Fruit fly (Drosophila melanogaster) whole organism, embryonic: ENCODE measurements around the gene CG14893.
A peak's percentile ranks its signal among the peaks of the same experiment; 100 is the strongest.

Experiments
- Antp ChIP-seq: fragments of 200-800 bp; sonication (Bioruptor generic); optimal IDR thresholded peaks from 3 replicates; lab custom pipeline; 2016; ENCODE audit warnings: missing biosample characterization, missing genetic modification characterization
- B-H2 ChIP-seq: fragments of 200-800 bp; sonication (Bioruptor generic); optimal IDR thresholded peaks from 2 replicates; lab custom pipeline; 2018; ENCODE audit warnings: missing biosample characterization, mild to moderate bottlenecking, missing genetic modification characterization
- CG10543 ChIP-seq: fragments of 200-800 bp; sonication (Bioruptor generic); optimal IDR thresholded peaks from 3 replicates; lab custom pipeline; 2017; ENCODE audit warnings: missing biosample characterization, mild to moderate bottlenecking, missing genetic modification characterization, moderate library complexity
- CG12236 ChIP-seq: fragments of 200-800 bp; sonication (Bioruptor generic); optimal IDR thresholded peaks from 2 replicates; lab custom pipeline; 2016; ENCODE audit warnings: missing biosample characterization, missing genetic modification characterization
- CG14014 ChIP-seq: fragments of 200-800 bp; sonication (Bioruptor generic); IDR thresholded peaks from 2 replicates; pipeline ENCODE4 v1.3.6; 2022; ENCODE audit warnings: missing biosample characterization, missing genetic modification characterization
- CG16863 ChIP-seq: fragments of 200-800 bp; sonication (Bioruptor generic); optimal IDR thresholded peaks from 3 replicates; lab custom pipeline; 2016; ENCODE audit warnings: missing biosample characterization, missing genetic modification characterization
- CG17802 ChIP-seq: fragments of 200-800 bp; sonication (Bioruptor generic); optimal IDR thresholded peaks from 2 replicates; lab custom pipeline; 2018; ENCODE audit warnings: missing biosample characterization, mild to moderate bottlenecking, missing genetic modification characterization, moderate library complexity
- CG18764 ChIP-seq: fragments of 200-800 bp; sonication (Bioruptor generic); optimal IDR thresholded peaks from 3 replicates; lab custom pipeline; 2016; ENCODE audit warnings: missing biosample characterization, missing genetic modification characterization
- CG3065 ChIP-seq: fragments of 200-800 bp; sonication (Bioruptor generic); optimal IDR thresholded peaks from 2 replicates; lab custom pipeline; 2016; ENCODE audit warnings: missing biosample characterization, missing genetic modification characterization
- CG32532 ChIP-seq: fragments of 200-800 bp; sonication (Bioruptor generic); IDR thresholded peaks from 2 replicates; pipeline ENCODE4 v1.3.6; 2022; ENCODE audit warnings: missing biosample characterization, missing genetic modification characterization
- CG3995 ChIP-seq: fragments of 200-800 bp; sonication (Bioruptor generic); optimal IDR thresholded peaks from 3 replicates; lab custom pipeline; 2016; ENCODE audit warnings: missing biosample characterization, missing genetic modification characterization
- CG7786 ChIP-seq: fragments of 200-800 bp; sonication (Bioruptor generic); optimal IDR thresholded peaks from 2 replicates; lab custom pipeline; 2016; ENCODE audit warnings: missing biosample characterization, missing genetic modification characterization
- CG9727 ChIP-seq: fragments of 200-800 bp; sonication (Bioruptor generic); optimal IDR thresholded peaks from 3 replicates; lab custom pipeline; 2017; ENCODE audit warnings: missing biosample characterization, mild to moderate bottlenecking, missing genetic modification characterization
- CG9817 ChIP-seq: fragments of 200-800 bp; sonication (Bioruptor generic); optimal IDR thresholded peaks from 2 replicates; lab custom pipeline; 2018; ENCODE audit warnings: missing biosample characterization, mild to moderate bottlenecking, missing genetic modification characterization, moderate library complexity
- D19A ChIP-seq: fragments of 200-800 bp; optimal IDR thresholded peaks from 3 replicates; lab custom pipeline; 2019; ENCODE audit warnings: missing biosample characterization, mild to moderate bottlenecking, missing genetic modification characterization, moderate library complexity
- Dek ChIP-seq: fragments of 200-800 bp; sonication (Bioruptor generic); optimal IDR thresholded peaks from 3 replicates; lab custom pipeline; 2019; ENCODE audit warnings: missing biosample characterization, mild to moderate bottlenecking, missing genetic modification characterization, moderate library complexity
- Dip3 ChIP-seq: fragments of 200-800 bp; sonication (Bioruptor generic); optimal IDR thresholded peaks from 3 replicates; lab custom pipeline; 2016; ENCODE audit warnings: missing biosample characterization, missing genetic modification characterization
- Dll ChIP-seq: fragments of 200-800 bp; sonication (Bioruptor generic); IDR thresholded peaks from 4 replicates; pipeline ENCODE4 v1.3.6; 2022; ENCODE audit warnings: missing biosample characterization, missing genetic modification characterization; ENCODE audit not compliant: partially characterized antibody
- Ets97D ChIP-seq: fragments of 200-800 bp; sonication (Bioruptor generic); optimal IDR thresholded peaks from 3 replicates; lab custom pipeline; 2016; ENCODE audit warnings: missing biosample characterization, missing genetic modification characterization
- HLH54F ChIP-seq: fragments of 200-800 bp; sonication (Bioruptor generic); optimal IDR thresholded peaks from 3 replicates; lab custom pipeline; 2016; ENCODE audit warnings: missing biosample characterization, missing genetic modification characterization
- Hey ChIP-seq: fragments of 200-800 bp; sonication (Bioruptor generic); optimal IDR thresholded peaks from 3 replicates; lab custom pipeline; 2018; ENCODE audit warnings: missing biosample characterization, mild to moderate bottlenecking, missing genetic modification characterization
- Hmr ChIP-seq: fragments of 200-800 bp; sonication (Bioruptor generic); optimal IDR thresholded peaks from 3 replicates; lab custom pipeline; 2017; ENCODE audit warnings: mild to moderate bottlenecking, missing biosample characterization, missing genetic modification reagents, missing genetic modification characterization
- Max ChIP-seq: fragments of 200-800 bp; sonication (Bioruptor generic); optimal IDR thresholded peaks from 2 replicates; lab custom pipeline; 2016; ENCODE audit warnings: missing biosample characterization, mild to moderate bottlenecking, missing genetic modification characterization
- NK7.1 ChIP-seq: fragments of 200-800 bp; sonication (Bioruptor generic); optimal IDR thresholded peaks from 3 replicates; lab custom pipeline; 2016; ENCODE audit warnings: missing biosample characterization, missing genetic modification characterization
- Rfx ChIP-seq: fragments of 200-800 bp; sonication (Bioruptor generic); IDR thresholded peaks from 2 replicates; pipeline ENCODE4 v1.3.6; 2022; ENCODE audit warnings: missing biosample characterization, missing genetic modification characterization
- Ssrp ChIP-seq: fragments of 200-800 bp; sonication (Bioruptor generic); optimal IDR thresholded peaks from 2 replicates; lab custom pipeline; 2018; ENCODE audit warnings: missing biosample characterization, mild to moderate bottlenecking, missing genetic modification characterization, moderate library complexity
- Xrp1 ChIP-seq: fragments of 200-800 bp; sonication (Bioruptor generic); IDR thresholded peaks from 2 replicates; pipeline ENCODE4 v1.3.6; 2022; ENCODE audit warnings: missing biosample characterization, missing genetic modification characterization
- az2 ChIP-seq: fragments of 200-800 bp; sonication (Bioruptor generic); optimal IDR thresholded peaks from 3 replicates; lab custom pipeline; 2016; ENCODE audit warnings: missing biosample characterization, missing genetic modification characterization
- chinmo ChIP-seq: fragments of 200-800 bp; sonication (Bioruptor generic); IDR thresholded peaks from 4 replicates; pipeline ENCODE4 v1.3.6; 2022; ENCODE audit warnings: missing biosample characterization, missing genetic modification characterization; ENCODE audit not compliant: partially characterized antibody
- chm ChIP-seq: fragments of 200-800 bp; sonication (Bioruptor generic); IDR thresholded peaks from 2 replicates; pipeline ENCODE4 v1.3.6; 2022; ENCODE audit warnings: missing biosample characterization, missing genetic modification characterization
- danr ChIP-seq: fragments of 200-800 bp; sonication (Bioruptor generic); IDR thresholded peaks from 2 replicates; pipeline ENCODE4 v1.3.6; 2022; ENCODE audit warnings: missing biosample characterization, missing genetic modification characterization
- dm ChIP-seq: fragments of 200-800 bp; sonication (Bioruptor generic); optimal IDR thresholded peaks from 3 replicates; lab custom pipeline; 2016; ENCODE audit warnings: missing biosample characterization, missing genetic modification characterization
- en ChIP-seq: fragments of 200-800 bp; sonication (Bioruptor generic); optimal IDR thresholded peaks from 2 replicates; lab custom pipeline; 2016; ENCODE audit warnings: missing biosample characterization, missing genetic modification characterization
- fd64A ChIP-seq: fragments of 200-800 bp; sonication (Bioruptor generic); optimal IDR thresholded peaks from 3 replicates; lab custom pipeline; 2018; ENCODE audit warnings: missing biosample characterization, mild to moderate bottlenecking, missing genetic modification characterization
- ftz-f1 ChIP-seq: fragments of 200-800 bp; sonication (Bioruptor generic); optimal IDR thresholded peaks from 2 replicates; lab custom pipeline; 2016; ENCODE audit warnings: missing biosample characterization, missing genetic modification characterization
- her ChIP-seq: fragments of 200-800 bp; sonication (Bioruptor generic); optimal IDR thresholded peaks from 2 replicates; lab custom pipeline; 2016; ENCODE audit warnings: missing biosample characterization, missing genetic modification characterization
- hth ChIP-seq: fragments of >200 bp; optimal IDR thresholded peaks from 2 replicates; lab custom pipeline; 2017; ENCODE audit warnings: inconsistent platforms
- inv ChIP-seq: fragments of 200-800 bp; sonication (Bioruptor generic); IDR thresholded peaks from 2 replicates; pipeline ENCODE4 v1.3.6; 2022; ENCODE audit warnings: missing biosample characterization, missing genetic modification characterization; ENCODE audit not compliant: partially characterized antibody
- jing ChIP-seq: fragments of 200-800 bp; sonication (Bioruptor generic); optimal IDR thresholded peaks from 2 replicates; lab custom pipeline; 2018; ENCODE audit warnings: missing biosample characterization, mild to moderate bottlenecking, missing genetic modification characterization
- pb ChIP-seq: fragments of 200-800 bp; sonication (Bioruptor generic); optimal IDR thresholded peaks from 3 replicates; lab custom pipeline; 2016; ENCODE audit warnings: missing biosample characterization, missing genetic modification characterization
- run ChIP-seq: fragments of 200-800 bp; sonication (Bioruptor generic); optimal IDR thresholded peaks from 3 replicates; lab custom pipeline; 2018; ENCODE audit warnings: missing biosample characterization, mild to moderate bottlenecking, missing genetic modification characterization
- salm ChIP-seq: fragments of 200-800 bp; sonication (Bioruptor generic); optimal IDR thresholded peaks from 2 replicates; lab custom pipeline; 2018; ENCODE audit warnings: missing biosample characterization, mild to moderate bottlenecking, missing genetic modification characterization
- shn ChIP-seq: fragments of 200-800 bp; sonication (Bioruptor generic); optimal IDR thresholded peaks from 3 replicates; lab custom pipeline; 2016; ENCODE audit warnings: missing biosample characterization, missing genetic modification characterization
- ssp ChIP-seq: fragments of 200-800 bp; sonication (Bioruptor generic); IDR thresholded peaks from 2 replicates; pipeline ENCODE4 v1.3.6; 2022; ENCODE audit warnings: missing biosample characterization, missing genetic modification characterization
- toy ChIP-seq: fragments of 200-800 bp; sonication (Bioruptor generic); IDR thresholded peaks from 2 replicates; pipeline ENCODE4 v1.3.6; 2022; ENCODE audit warnings: missing biosample characterization, missing genetic modification characterization
- twi ChIP-seq: fragments of 200-800 bp; optimal IDR thresholded peaks from 2 replicates; lab custom pipeline; 2019; ENCODE audit warnings: missing biosample characterization, mild to moderate bottlenecking, missing genetic modification characterization, moderate library complexity
- unc-4 ChIP-seq: fragments of 200-800 bp; sonication (Bioruptor generic); IDR thresholded peaks from 2 replicates; pipeline ENCODE4 v1.3.6; 2022; ENCODE audit warnings: missing biosample characterization, missing genetic modification characterization; ENCODE audit not compliant: partially characterized antibody
- vvl ChIP-seq: fragments of 200-800 bp; sonication (Bioruptor generic); IDR thresholded peaks from 2 replicates; pipeline ENCODE4 v1.3.6; 2022; ENCODE audit warnings: missing biosample characterization, missing genetic modification characterization
- wek ChIP-seq: fragments of 200-800 bp; sonication (Bioruptor generic); optimal IDR thresholded peaks from 3 replicates; lab custom pipeline; 2018; ENCODE audit warnings: missing biosample characterization, mild to moderate bottlenecking, missing genetic modification characterization, moderate library complexity
- zen2 ChIP-seq: fragments of 200-800 bp; sonication (Bioruptor generic); IDR thresholded peaks from 3 replicates; pipeline ENCODE4 v1.3.6; 2022; ENCODE audit warnings: missing biosample characterization, missing genetic modification characterization; ENCODE audit not compliant: partially characterized antibody
- zfh1 ChIP-seq: fragments of 200-800 bp; sonication (Bioruptor generic); IDR thresholded peaks from 3 replicates; pipeline ENCODE4 v1.3.6; 2022; ENCODE audit warnings: missing biosample characterization, missing genetic modification characterization

The CG14893 gene

DNA sequence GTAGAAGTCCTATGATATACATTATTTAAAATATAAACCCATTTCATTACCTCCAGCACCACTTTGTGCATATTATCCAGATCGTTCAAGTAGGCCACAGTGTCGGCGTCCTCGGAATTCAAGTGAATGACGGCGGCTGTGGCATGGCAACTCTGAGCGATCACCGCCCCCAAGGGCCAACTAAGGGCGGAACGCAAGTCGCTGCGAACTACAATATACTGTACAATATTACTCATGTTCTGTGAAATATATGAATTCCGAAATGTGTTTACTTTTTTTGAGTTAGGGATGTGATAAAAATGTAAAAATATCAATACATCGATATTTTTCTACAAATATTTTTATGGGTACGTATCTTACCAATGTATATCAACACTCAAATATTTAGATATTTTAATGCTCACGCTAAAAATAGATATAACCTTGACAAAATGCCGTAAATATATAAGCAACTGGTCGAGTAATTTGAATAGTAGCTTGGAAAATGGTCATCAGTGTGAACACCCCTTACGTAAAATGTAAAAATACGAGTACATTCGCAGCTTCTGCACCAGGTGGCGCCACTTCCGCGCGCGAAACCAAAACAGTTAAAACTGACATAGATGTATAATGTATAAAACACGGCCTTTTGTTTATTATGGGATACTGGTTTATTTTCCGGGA is 47.0 kb upstream of the CG14893 start, which contains the start of gene CG14903 (continued):
- no peak for TF ChIP-seq CG10543 (GFP tag; lab: Kevin White, UChicago)
- TF ChIP-seq Xrp1: no peak
- TF ChIP-seq pb (GFP tag; lab: Kevin White, UChicago): no peak
- no peak for TF ChIP-seq zfh1 (GFP tag; lab: Robert Waterston, UW)
- peak; percentile 31 for TF ChIP-seq Hmr (GFP tag; lab: Kevin White, UChicago)
- TF ChIP-seq zen2: no peak; the same call in 2 of the 3 replicates
- no peak; the same call in 1 of the 2 replicates for TF ChIP-seq vvl (GFP tag; lab: Robert Waterston, UW)
- peak; percentile 15; the same call in 1 of the 2 replicates for TF ChIP-seq chm (GFP tag; lab: Robert Waterston, UW)
- no peak for TF ChIP-seq salm (tag; lab: Kevin White, UChicago)
- peak; percentile 44 for TF ChIP-seq CG9727 (GFP tag; lab: Kevin White, UChicago)
- TF ChIP-seq NK7.1 (GFP tag; lab: Kevin White, UChicago): no peak
- no peak for TF ChIP-seq fd64A (GFP tag; lab: Kevin White, UChicago)
- TF ChIP-seq B-H2: no peak
- TF ChIP-seq CG18764 (GFP tag; lab: Kevin White, UChicago): peak; percentile 40
- TF ChIP-seq CG17802 (tag; lab: Kevin White, UChicago): peak; percentile 100
- no peak for TF ChIP-seq CG16863 (GFP tag; lab: Kevin White, UChicago)
- no peak for TF ChIP-seq hth (lab: Kevin White, UChicago)
- TF ChIP-seq ssp (GFP tag; lab: Robert Waterston, UW): peak; percentile 71
- TF ChIP-seq jing (GFP tag; lab: Kevin White, UChicago): no peak
- TF ChIP-seq run: no peak
- peak; percentile 33; the same call in 1 of the 2 replicates for TF ChIP-seq Rfx
- no peak for TF ChIP-seq CG3065 (GFP tag; lab: Kevin White, UChicago)
- no peak for TF ChIP-seq CG14014
- TF ChIP-seq Ssrp (tag; lab: Kevin White, UChicago): peak; percentile 16
- peak; percentile 27 for TF ChIP-seq dm (GFP tag; lab: Kevin White, UChicago)
- TF ChIP-seq Ets97D (GFP tag; lab: Kevin White, UChicago): peak; percentile 39
- TF ChIP-seq shn (GFP tag; lab: Kevin White, UChicago): peak; percentile 28
- no peak for TF ChIP-seq twi (tag; lab: Kevin White, UChicago)
- TF ChIP-seq wek (GFP tag; lab: Kevin White, UChicago): peak; percentile 64
- TF ChIP-seq CG32532 (GFP tag; lab: Robert Waterston, UW): no peak
- TF ChIP-seq CG12236 (GFP tag; lab: Kevin White, UChicago): no peak
- peak; percentile 20 for TF ChIP-seq HLH54F (GFP tag; lab: Kevin White, UChicago)
- no peak for TF ChIP-seq her (GFP tag; lab: Kevin White, UChicago)
- TF ChIP-seq en (GFP tag; lab: Kevin White, UChicago): no peak
- TF ChIP-seq Dll (GFP tag; lab: Robert Waterston, UW): peak; percentile 81
- peak; percentile 11 for TF ChIP-seq Antp (GFP tag; lab: Kevin White, UChicago)
- TF ChIP-seq CG9817 (tag; lab: Kevin White, UChicago): peak; percentile 40
- no peak for TF ChIP-seq Hey (tag; lab: Kevin White, UChicago)
- TF ChIP-seq danr (GFP tag; lab: Robert Waterston, UW): no peak
- peak; percentile 72 for TF ChIP-seq unc-4 (GFP tag; lab: Robert Waterston, UW)
- peak; percentile 37 for TF ChIP-seq D19A (tag; lab: Kevin White, UChicago)
- TF ChIP-seq Max (GFP tag; lab: Kevin White, UChicago): peak; percentile 27
- TF ChIP-seq Dek: no peak
- TF ChIP-seq chinmo: 0 out of 4 replicates have a peak, but pooled peaks have one; percentile 16
- no peak for TF ChIP-seq toy (GFP tag; lab: Robert Waterston, UW)
- peak; percentile 0 for TF ChIP-seq az2
- TF ChIP-seq CG7786 (GFP tag; lab: Kevin White, UChicago): peak; percentile 17
- peak; percentile 10 for TF ChIP-seq Dip3 (GFP tag; lab: Kevin White, UChicago)
- no peak for TF ChIP-seq ftz-f1 (GFP tag; lab: Kevin White, UChicago)
- peak; percentile 53 for TF ChIP-seq inv
- TF ChIP-seq CG3995 (GFP tag; lab: Kevin White, UChicago): peak; percentile 98
